Fruit fly (Drosophila melanogaster) whole organism, embryonic: ENCODE measurements around the gene Bet3.

ENCODE experiments used
- ATbp ChIP-seq: fragments of 200-800 bp; sonication (Bioruptor generic); optimal IDR thresholded peaks from 2 replicates; lab custom pipeline; 2017; ENCODE audit warnings: missing biosample characterization, mild to moderate bottlenecking, missing genetic modification characterization, missing genetic modification reagents
- CG10543 ChIP-seq: fragments of 200-800 bp; sonication (Bioruptor generic); optimal IDR thresholded peaks from 3 replicates; lab custom pipeline; 2017; ENCODE audit warnings: missing biosample characterization, mild to moderate bottlenecking, missing genetic modification characterization, moderate library complexity
- CG11504 ChIP-seq: fragments of 200-800 bp; sonication (Bioruptor generic); optimal IDR thresholded peaks from 3 replicates; lab custom pipeline; 2019; ENCODE audit warnings: missing biosample characterization, mild to moderate bottlenecking, missing genetic modification characterization, moderate library complexity
- CG1233 ChIP-seq: fragments of 200-800 bp; sonication (Bioruptor generic); optimal IDR thresholded peaks from 4 replicates; lab custom pipeline; 2018; ENCODE audit warnings: missing biosample characterization, mild to moderate bottlenecking, missing genetic modification characterization
- CG12391 ChIP-seq: fragments of 200-800 bp; sonication (Bioruptor generic); optimal IDR thresholded peaks from 3 replicates; lab custom pipeline; 2018; ENCODE audit warnings: missing biosample characterization, mild to moderate bottlenecking, missing genetic modification characterization, moderate library complexity
- CG13296 ChIP-seq: fragments of 200-800 bp; sonication (Bioruptor generic); optimal IDR thresholded peaks from 3 replicates; lab custom pipeline; 2018; ENCODE audit warnings: missing biosample characterization, mild to moderate bottlenecking, missing genetic modification characterization
- CG15601 ChIP-seq: fragments of 200-800 bp; sonication (Bioruptor generic); optimal IDR thresholded peaks from 3 replicates; lab custom pipeline; 2019; ENCODE audit warnings: missing biosample characterization, mild to moderate bottlenecking, missing genetic modification characterization, moderate library complexity
- CG1602 ChIP-seq: fragments of 200-800 bp; sonication (Bioruptor generic); optimal IDR thresholded peaks from 3 replicates; lab custom pipeline; 2016; ENCODE audit warnings: missing biosample characterization, missing genetic modification characterization
- CG17829 ChIP-seq: fragments of 200-800 bp; optimal IDR thresholded peaks from 2 replicates; lab custom pipeline; 2019; ENCODE audit warnings: missing biosample characterization, mild to moderate bottlenecking, missing genetic modification characterization, moderate library complexity
- CG18011 ChIP-seq: fragments of 200-800 bp; sonication (Bioruptor generic); optimal IDR thresholded peaks from 2 replicates; lab custom pipeline; 2017; ENCODE audit warnings: missing biosample characterization, missing genetic modification characterization, mild to moderate bottlenecking, moderate library complexity, missing genotype
- CG2202 ChIP-seq: fragments of 200-800 bp; sonication (Bioruptor generic); optimal IDR thresholded peaks from 2 replicates; lab custom pipeline; 2018; ENCODE audit warnings: missing biosample characterization, mild to moderate bottlenecking, missing genetic modification characterization
- CG3407 ChIP-seq: fragments of 200-800 bp; sonication (Bioruptor generic); optimal IDR thresholded peaks from 2 replicates; lab custom pipeline; 2018; ENCODE audit warnings: missing biosample characterization, mild to moderate bottlenecking, missing genetic modification characterization
- CG4424 ChIP-seq: fragments of 200-800 bp; sonication (Bioruptor generic); optimal IDR thresholded peaks from 3 replicates; lab custom pipeline; 2016; ENCODE audit warnings: missing biosample characterization, missing genetic modification characterization
- CG4707 ChIP-seq: fragments of 200-800 bp; sonication (Bioruptor generic); optimal IDR thresholded peaks from 2 replicates; lab custom pipeline; 2018; ENCODE audit warnings: missing biosample characterization, mild to moderate bottlenecking, missing genetic modification characterization, moderate library complexity
- CG8290 ChIP-seq, 3 experiments: fragments of 200-800 bp; sonication (Bioruptor generic); optimal IDR thresholded peaks; 2 replicates each; lab custom pipeline; 2016 to 2019; ENCODE audit warnings: missing biosample characterization in 3 of 3, missing genetic modification characterization in 3 of 3, mild to moderate bottlenecking in 2 of 3, moderate library complexity in 1 of 3
- CrebB ChIP-seq: fragments of 200-800 bp; sonication (Bioruptor generic); optimal IDR thresholded peaks from 3 replicates; lab custom pipeline; 2018; ENCODE audit warnings: missing biosample characterization, mild to moderate bottlenecking, missing genetic modification characterization
- Dbx ChIP-seq: fragments of 200-800 bp; sonication (Bioruptor generic); IDR thresholded peaks from 3 replicates; pipeline ENCODE4 v1.3.6; 2022; ENCODE audit warnings: missing biosample characterization, missing genetic modification characterization
- Dll ChIP-seq: fragments of 200-800 bp; sonication (Bioruptor generic); IDR thresholded peaks from 4 replicates; pipeline ENCODE4 v1.3.6; 2022; ENCODE audit warnings: missing biosample characterization, missing genetic modification characterization; ENCODE audit not compliant: partially characterized antibody
- HHEX ChIP-seq: fragments of 200-800 bp; sonication (Bioruptor generic); optimal IDR thresholded peaks from 3 replicates; lab custom pipeline; 2017; ENCODE audit warnings: missing biosample characterization, mild to moderate bottlenecking, missing genetic modification characterization, missing genetic modification reagents
- HLH4C ChIP-seq: fragments of 200-800 bp; sonication (Bioruptor generic); IDR thresholded peaks from 3 replicates; pipeline ENCODE4 v1.3.6; 2022; ENCODE audit warnings: missing biosample characterization, missing genetic modification characterization; ENCODE audit not compliant: partially characterized antibody
- Hand ChIP-seq: fragments of 200-800 bp; sonication (Bioruptor generic); optimal IDR thresholded peaks from 2 replicates; lab custom pipeline; 2017; ENCODE audit warnings: mild to moderate bottlenecking, missing biosample characterization, missing genetic modification reagents, missing genetic modification characterization
- Hmr ChIP-seq: fragments of 200-800 bp; sonication (Bioruptor generic); optimal IDR thresholded peaks from 3 replicates; lab custom pipeline; 2017; ENCODE audit warnings: mild to moderate bottlenecking, missing biosample characterization, missing genetic modification reagents, missing genetic modification characterization
- NK7.1 ChIP-seq: fragments of 200-800 bp; sonication (Bioruptor generic); optimal IDR thresholded peaks from 3 replicates; lab custom pipeline; 2016; ENCODE audit warnings: missing biosample characterization, missing genetic modification characterization
- Oaz ChIP-seq: fragments of 200-800 bp; sonication (Bioruptor generic); IDR thresholded peaks from 2 replicates; pipeline ENCODE4 v1.3.6; 2022; ENCODE audit warnings: missing biosample characterization, missing genetic modification characterization
- Poxn ChIP-seq: fragments of 200-800 bp; sonication (Bioruptor generic); IDR thresholded peaks from 2 replicates; pipeline ENCODE4 v1.3.6; 2022; ENCODE audit warnings: missing biosample characterization, missing genetic modification characterization
- Six4 ChIP-seq: fragments of 200-800 bp; sonication (Bioruptor generic); optimal IDR thresholded peaks from 2 replicates; lab custom pipeline; 2016; ENCODE audit warnings: missing biosample characterization, missing genetic modification characterization
- Sox100B ChIP-seq: fragments of 200-800 bp; sonication (Bioruptor generic); optimal IDR thresholded peaks from 3 replicates; lab custom pipeline; 2018; ENCODE audit warnings: missing biosample characterization, mild to moderate bottlenecking, missing genetic modification characterization
- Sox102F ChIP-seq: fragments of 200-800 bp; sonication (Bioruptor generic); optimal IDR thresholded peaks from 2 replicates; lab custom pipeline; 2018; ENCODE audit warnings: missing biosample characterization, mild to moderate bottlenecking, missing genetic modification characterization, moderate library complexity
- Sry-δ ChIP-seq: fragments of 200-800 bp; sonication (Bioruptor generic); optimal IDR thresholded peaks from 2 replicates; lab custom pipeline; 2016; ENCODE audit warnings: missing biosample characterization, missing genetic modification characterization
- Ssrp ChIP-seq: fragments of 200-800 bp; sonication (Bioruptor generic); optimal IDR thresholded peaks from 2 replicates; lab custom pipeline; 2018; ENCODE audit warnings: missing biosample characterization, mild to moderate bottlenecking, missing genetic modification characterization, moderate library complexity
- Vsx1 ChIP-seq: fragments of 200-800 bp; sonication (Bioruptor generic); optimal IDR thresholded peaks from 2 replicates; lab custom pipeline; 2017; ENCODE audit warnings: missing biosample characterization, mild to moderate bottlenecking, missing genetic modification characterization, missing genetic modification reagents
- Xbp1 ChIP-seq: fragments of 200-800 bp; sonication (Bioruptor generic); optimal IDR thresholded peaks from 3 replicates; lab custom pipeline; 2016; ENCODE audit warnings: missing biosample characterization, mild to moderate bottlenecking, missing genetic modification characterization
- amos ChIP-seq: fragments of 200-800 bp; sonication (Bioruptor generic); IDR thresholded peaks from 2 replicates; pipeline ENCODE4 v1.3.6; 2022; ENCODE audit warnings: missing biosample characterization, missing genetic modification characterization; ENCODE audit not compliant: partially characterized antibody
- chn ChIP-seq: fragments of 200-800 bp; sonication (Bioruptor generic); optimal IDR thresholded peaks from 2 replicates; lab custom pipeline; 2016; ENCODE audit warnings: missing biosample characterization, missing genetic modification characterization
- fd102C ChIP-seq: fragments of 200-800 bp; sonication (Bioruptor generic); optimal IDR thresholded peaks from 2 replicates; lab custom pipeline; 2018; ENCODE audit warnings: missing biosample characterization, mild to moderate bottlenecking, missing genetic modification characterization, moderate library complexity
- gcm2 ChIP-seq: fragments of 200-800 bp; sonication (Bioruptor generic); optimal IDR thresholded peaks from 2 replicates; lab custom pipeline; 2016; ENCODE audit warnings: missing biosample characterization, missing genetic modification characterization
- gem ChIP-seq: fragments of 200-800 bp; sonication (Bioruptor generic); optimal IDR thresholded peaks from 2 replicates; lab custom pipeline; 2019; ENCODE audit warnings: missing biosample characterization, mild to moderate bottlenecking, missing genetic modification characterization, moderate library complexity
- gfzf ChIP-seq: fragments of 200-800 bp; sonication (Bioruptor generic); optimal IDR thresholded peaks from 2 replicates; lab custom pipeline; 2016; ENCODE audit warnings: missing biosample characterization, mild to moderate bottlenecking, missing genetic modification characterization, moderate library complexity
- ken ChIP-seq: fragments of 200-800 bp; sonication (Bioruptor generic); IDR thresholded peaks from 3 replicates; pipeline ENCODE4 v1.3.6; 2022; ENCODE audit warnings: missing biosample characterization, missing genetic modification characterization
- kni ChIP-seq: fragments of 200-800 bp; sonication (Bioruptor generic); optimal IDR thresholded peaks from 3 replicates; lab custom pipeline; 2017; ENCODE audit warnings: mild to moderate bottlenecking, missing biosample characterization, missing genetic modification reagents, missing genetic modification characterization
- maf-S ChIP-seq: fragments of 200-800 bp; sonication (Bioruptor generic); optimal IDR thresholded peaks from 2 replicates; lab custom pipeline; 2016; ENCODE audit warnings: missing biosample characterization, missing genetic modification characterization
- org-1 ChIP-seq: fragments of 200-800 bp; sonication (Bioruptor generic); optimal IDR thresholded peaks from 2 replicates; lab custom pipeline; 2017; ENCODE audit warnings: missing biosample characterization, missing genetic modification characterization
- pnt ChIP-seq: fragments of 200-800 bp; sonication (Bioruptor generic); optimal IDR thresholded peaks from 3 replicates; lab custom pipeline; 2016; ENCODE audit warnings: missing biosample characterization, missing genetic modification characterization
- schlank ChIP-seq: fragments of 200-800 bp; sonication (Bioruptor generic); optimal IDR thresholded peaks from 2 replicates; lab custom pipeline; 2018; ENCODE audit warnings: missing biosample characterization, mild to moderate bottlenecking, missing genetic modification characterization
- sd ChIP-seq: fragments of 200-800 bp; sonication (Bioruptor generic); optimal IDR thresholded peaks from 3 replicates; lab custom pipeline; 2018; ENCODE audit warnings: missing biosample characterization, mild to moderate bottlenecking, missing genetic modification characterization, moderate library complexity
- sim ChIP-seq: fragments of 200-800 bp; sonication (Bioruptor generic); IDR thresholded peaks from 2 replicates; pipeline ENCODE4 v1.3.6; 2022; ENCODE audit warnings: missing biosample characterization, missing genetic modification characterization
- sob ChIP-seq: fragments of 200-800 bp; sonication (Bioruptor generic); IDR thresholded peaks from 2 replicates; pipeline ENCODE4 v1.3.6; 2022; ENCODE audit warnings: missing biosample characterization, missing genetic modification characterization
- sr ChIP-seq: fragments of 200-800 bp; sonication (Bioruptor generic); IDR thresholded peaks from 3 replicates; pipeline ENCODE4 v1.3.6; 2022; ENCODE audit warnings: missing biosample characterization, missing genetic modification characterization
- twi ChIP-seq: fragments of 200-800 bp; optimal IDR thresholded peaks from 2 replicates; lab custom pipeline; 2019; ENCODE audit warnings: missing biosample characterization, mild to moderate bottlenecking, missing genetic modification characterization, moderate library complexity
- wdn ChIP-seq: fragments of 200-800 bp; sonication (Bioruptor generic); IDR thresholded peaks from 2 replicates; pipeline ENCODE4 v1.3.6; 2022; ENCODE audit warnings: missing biosample characterization, missing genetic modification characterization

Bet3 gene

dm6 chr3L:9466595-9466994 lies 24.5 kb upstream of the Bet3 start (continued):
- TF ChIP-seq sob (GFP tag; lab: Robert Waterston, UW) (no peak), CG8290 (GFP tag; optimal IDR thresholded peaks at IDR 0.05; lab: Kevin White, UChicago) (no peak), CG8290 (tag; optimal IDR thresholded peaks at IDR 0.05; lab: Kevin White, UChicago) (no peak), CG13296 (peak; percentile 22), CG10543 (GFP tag; lab: Kevin White, UChicago) (peak; percentile 40), wdn (GFP tag; lab: Robert Waterston, UW) (no peak), CG3407 (no peak), Poxn (no peak), CG17829 (tag; lab: Kevin White, UChicago) (no peak), HLH4C (GFP tag; lab: Robert Waterston, UW) (no peak), CG1233 (GFP tag; lab: Kevin White, UChicago) (peak; percentile 31), Dll (GFP tag; lab: Robert Waterston, UW) (no peak), CG4707 (GFP tag; lab: Kevin White, UChicago) (no peak), fd102C (GFP tag; lab: Kevin White, UChicago) (no peak), Sox100B (GFP tag; lab: Kevin White, UChicago) (peak; percentile 15), schlank (tag; lab: Kevin White, UChicago) (no peak), CG11504 (tag; lab: Kevin White, UChicago) (peak; percentile 69), Oaz (GFP tag; lab: Robert Waterston, UW) (no peak), gem (tag; lab: Kevin White, UChicago) (peak; percentile 64), org-1 (GFP tag; lab: Kevin White, UChicago) (peak; percentile 18), CG15601 (tag; lab: Kevin White, UChicago) (peak; percentile 10), Ssrp (peak; percentile 17), amos (GFP tag; lab: Robert Waterston, UW) (no peak), ken (no peak), sd (tag; lab: Kevin White, UChicago) (no peak), twi (no peak), Dbx (no peak), NK7.1 (GFP tag; lab: Kevin White, UChicago) (no peak), CG4424 (GFP tag; lab: Kevin White, UChicago) (peak; percentile 12), CG12391 (tag; lab: Kevin White, UChicago) (peak; percentile 56), HHEX (GFP tag; lab: Kevin White, UChicago) (no peak), CG2202 (tag; lab: Kevin White, UChicago) (no peak), Six4 (GFP tag; lab: Kevin White, UChicago) (no peak), Xbp1 (peak; percentile 11), Hand (GFP tag; lab: Kevin White, UChicago) (peak; percentile 54), CG18011 (no peak), gfzf (GFP tag; lab: Kevin White, UChicago) (no peak), Sox102F (GFP tag; lab: Kevin White, UChicago) (peak; percentile 38), Hmr (GFP tag; lab: Kevin White, UChicago) (peak; percentile 32), ATbp (GFP tag; lab: Kevin White, UChicago) (no peak), sr (GFP tag; lab: Robert Waterston, UW) (no peak), chn (no peak), Sry-δ (no peak), maf-S (no peak), sim (no peak), CrebB (tag; lab: Kevin White, UChicago) (no peak), gcm2 (GFP tag; lab: Kevin White, UChicago) (no peak), Vsx1 (no peak), kni (no peak), CG1602 (GFP tag; lab: Kevin White, UChicago) (peak; percentile 4), pnt (no peak)
